Fruit fly (Drosophila melanogaster): ENCODE measurements around the gene TTLL4B.

dm6 chr2L:3867474-3868082, 5.1 kb downstream of the TTLL4B start, which contains the start of gene Cep97:
- TF ChIP-seq CG8478 (optimal IDR thresholded peaks at IDR 0.05) (no peak), CTCF (optimal IDR thresholded peaks at IDR 0.05) (no peak)

Data from S2 (cell line).